Worm (Caenorhabditis elegans) whole organism, young adult: Measurements from ENCODE around the gene Y48A6B.7.
A peak's percentile ranks its signal among the peaks of the same experiment; 100 is the strongest.

Experiments
- B0035.1 ChIP-seq: sonication (generic microtip); optimal IDR thresholded peaks from 2 replicates; lab custom pipeline; 2016; ENCODE audit warnings: missing genetic modification characterization, mild to moderate bottlenecking, missing compliant biosample characterization, missing genotype, missing genetic modification reagents
- F23B12.7 ChIP-seq: sonication (generic microtip); optimal IDR thresholded peaks from 2 replicates; lab custom pipeline; 2017; ENCODE audit warnings: missing genetic modification characterization, mild to moderate bottlenecking, missing compliant biosample characterization, antibody characterized with exemption, moderate library complexity; ENCODE audit not compliant: insufficient read depth
- F39B2.1 ChIP-seq: fragments of 200-800 bp; sonication (Bioruptor generic); IDR thresholded peaks from 2 replicates; pipeline ENCODE4 v1.3.6; 2022; ENCODE audit warnings: missing genetic modification reagents, missing genetic modification characterization, missing compliant biosample characterization
- T26A5.8 ChIP-seq: sonication (generic microtip); optimal IDR thresholded peaks from 2 replicates; lab custom pipeline; 2016; ENCODE audit warnings: missing genetic modification characterization, missing compliant biosample characterization
- Y67H2A.10 ChIP-seq: fragments of 200-800 bp; sonication (Bioruptor generic); conservative IDR thresholded peaks from 2 replicates; pipeline ENCODE4 v1.3.6; 2022; ENCODE audit warnings: missing genetic modification reagents, missing genetic modification characterization, missing compliant biosample characterization
- ama-1 ChIP-seq, 3 experiments: fragments of 150-350 bp in 1 of 3; sonication (generic microtip) in 2 of 3; optimal IDR thresholded peaks; 2 replicates each; lab custom pipeline; 2014 to 2018; ENCODE audit warnings: missing biosample characterization in 2 of 3, missing genetic modification characterization in 2 of 3, missing genetic modification reagents in 2 of 3
- aptf-2 ChIP-seq: fragments of 200-800 bp; sonication (Bioruptor generic); conservative IDR thresholded peaks from 2 replicates; pipeline ENCODE4 v1.3.6; 2022; ENCODE audit warnings: missing genetic modification reagents, missing genetic modification characterization, missing compliant biosample characterization
- attf-5 ChIP-seq: fragments of 200-800 bp; sonication (Bioruptor generic); optimal IDR thresholded peaks from 2 replicates; lab custom pipeline; 2018; ENCODE audit warnings: mild to moderate bottlenecking, missing genetic modification characterization, missing compliant biosample characterization
- cebp-1 ChIP-seq, 2 experiments: fragments of 200-800 bp in 1 of 2; sonication (Bioruptor generic) in 1 of 2; sonication (generic microtip) in 1 of 2; IDR thresholded peaks in 1 of 2; optimal IDR thresholded peaks in 1 of 2; 2 replicates each; pipeline versions ENCODE4 v1.3.6 to Lab custom; 2017 to 2022; ENCODE audit warnings: missing compliant biosample characterization in 2 of 2, missing genetic modification characterization in 2 of 2, mild to moderate bottlenecking in 1 of 2, missing genetic modification reagents in 1 of 2, moderate library complexity in 1 of 2
- dox-1 ChIP-seq: fragments of 200-800 bp; sonication (Bioruptor generic); IDR thresholded peaks from 2 replicates; pipeline ENCODE4 v1.3.6; 2022; ENCODE audit warnings: missing genetic modification reagents, missing genetic modification characterization, missing compliant biosample characterization
- hmg-1.2 ChIP-seq: fragments of 200-800 bp; sonication (Bioruptor generic); IDR thresholded peaks from 2 replicates; pipeline ENCODE4 v1.3.6; 2022; ENCODE audit warnings: missing genetic modification reagents, missing genetic modification characterization, missing compliant biosample characterization
- let-607 ChIP-seq, 2 experiments: fragments of 200-800 bp in 1 of 2; sonication (Bioruptor generic) in 1 of 2; sonication (generic microtip) in 1 of 2; optimal IDR thresholded peaks; 2 replicates each; lab custom pipeline; 2016 to 2018; ENCODE audit warnings: mild to moderate bottlenecking in 2 of 2, missing compliant biosample characterization in 2 of 2, missing genetic modification characterization in 2 of 2, moderate library complexity in 2 of 2, missing genotype in 1 of 2
- lin-40 ChIP-seq: sonication (generic microtip); optimal IDR thresholded peaks from 2 replicates; lab custom pipeline; 2016; ENCODE audit warnings: missing genetic modification characterization, mild to moderate bottlenecking, missing compliant biosample characterization, missing genotype, missing genetic modification reagents
- madf-8 ChIP-seq: fragments of 200-800 bp; sonication (Bioruptor generic); conservative IDR thresholded peaks from 2 replicates; pipeline ENCODE4 v1.3.6; 2022; ENCODE audit warnings: missing genetic modification reagents, missing genetic modification characterization, missing compliant biosample characterization
- mcd-1 ChIP-seq: fragments of 200-800 bp; sonication (Bioruptor generic); IDR thresholded peaks from 2 replicates; pipeline ENCODE4 v1.3.6; 2022; ENCODE audit warnings: missing genetic modification reagents, missing genetic modification characterization, missing compliant biosample characterization
- mxl-1 ChIP-seq: sonication (generic microtip); optimal IDR thresholded peaks from 2 replicates; lab custom pipeline; 2016; ENCODE audit warnings: missing genetic modification characterization, missing compliant biosample characterization
- nhr-27 ChIP-seq: fragments of 200-800 bp; sonication (Bioruptor generic); optimal IDR thresholded peaks from 2 replicates; lab custom pipeline; 2018; ENCODE audit warnings: mild to moderate bottlenecking, missing genetic modification characterization, moderate library complexity, missing compliant biosample characterization
- nhr-80 ChIP-seq: sonication (generic microtip); optimal IDR thresholded peaks from 2 replicates; lab custom pipeline; 2016; ENCODE audit warnings: missing genetic modification characterization, missing compliant biosample characterization
- pha-4 ChIP-seq: fragments of 150-350 bp; sonication (generic microtip); optimal IDR thresholded peaks from 2 replicates; lab custom pipeline; 2014; ENCODE audit warnings: missing biosample characterization, missing genetic modification reagents, missing genetic modification characterization
- tbp1 ChIP-seq: fragments of 200-800 bp; sonication (Bioruptor generic); optimal IDR thresholded peaks from 2 replicates; lab custom pipeline; 2018; ENCODE audit warnings: mild to moderate bottlenecking, missing genetic modification characterization, missing compliant biosample characterization
- tlf-1 ChIP-seq: fragments of 200-800 bp; sonication (Bioruptor generic); optimal IDR thresholded peaks from 2 replicates; lab custom pipeline; 2018; ENCODE audit warnings: mild to moderate bottlenecking, missing genetic modification characterization, missing compliant biosample characterization
- xnd-1 ChIP-seq: sonication (generic microtip); optimal IDR thresholded peaks from 2 replicates; lab custom pipeline; 2016; ENCODE audit warnings: missing genotype, missing genetic modification reagents, missing genetic modification characterization, missing compliant biosample characterization
- zfh-2 ChIP-seq: fragments of 200-800 bp; sonication (Bioruptor generic); conservative IDR thresholded peaks from 2 replicates; pipeline ENCODE4 v1.3.6; 2022; ENCODE audit warnings: missing genetic modification reagents, missing genetic modification characterization, missing compliant biosample characterization
- zim-3 ChIP-seq: sonication (generic microtip); optimal IDR thresholded peaks from 2 replicates; lab custom pipeline; 2017; ENCODE audit warnings: mild to moderate bottlenecking, missing genetic modification characterization, moderate library complexity, missing compliant biosample characterization

Gene Y48A6B.7

ce11 chrIII:11054532-11055265 is 28.3 kb upstream of the Y48A6B.7 start (continued):
- TF ChIP-seq T26A5.8 (tag; lab: Kevin White, UChicago): no peak
- no peak for TF ChIP-seq zim-3 (tag; lab: Kevin White, UChicago)
- peak in 1 of 2 experiments; percentile 52 for TF ChIP-seq let-607 (tag; optimal IDR thresholded peaks at IDR 0.05; lab: Kevin White, UChicago)
- TF ChIP-seq attf-5: peak; percentile 80
- no peak for TF ChIP-seq Y67H2A.10 (GFP tag; lab: Robert Waterston, UW)
- no peak for TF ChIP-seq ama-1 (optimal IDR thresholded peaks at IDR 0.05; lab: Kevin White, UChicago)
- no peak for TF ChIP-seq ama-1 (GFP tag; optimal IDR thresholded peaks at IDR 0.05; lab: Kevin White, UChicago)
- TF ChIP-seq, all 124 proteins: peak for 22

- no peak for TF ChIP-seq lin-40
Observed at ce11 chrIII:11054032-11054431, 27.7 kb upstream of the Y48A6B.7 start.

DNA sequence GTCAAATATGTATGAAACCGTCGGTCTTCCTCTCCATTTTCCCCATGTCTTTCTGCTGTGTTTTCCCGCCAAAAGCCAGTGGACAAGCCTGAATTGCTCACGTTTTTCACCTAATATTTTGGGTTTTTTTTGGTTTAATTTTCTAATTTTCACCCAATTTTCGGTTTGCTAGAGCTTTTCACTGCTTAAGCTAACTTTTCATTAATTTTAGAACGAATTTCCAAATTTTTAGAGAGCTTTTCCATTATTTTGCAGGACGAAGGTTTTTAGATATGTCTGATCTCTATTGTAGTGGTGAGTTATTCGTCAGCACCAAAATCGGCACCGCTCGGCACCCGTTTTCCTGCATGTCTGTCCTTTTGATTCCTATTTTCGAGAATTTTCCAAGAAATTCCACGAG is 27.2 kb upstream of the Y48A6B.7 start:
- no peak for TF ChIP-seq mcd-1 (GFP tag; lab: Robert Waterston, UW)

DNA sequence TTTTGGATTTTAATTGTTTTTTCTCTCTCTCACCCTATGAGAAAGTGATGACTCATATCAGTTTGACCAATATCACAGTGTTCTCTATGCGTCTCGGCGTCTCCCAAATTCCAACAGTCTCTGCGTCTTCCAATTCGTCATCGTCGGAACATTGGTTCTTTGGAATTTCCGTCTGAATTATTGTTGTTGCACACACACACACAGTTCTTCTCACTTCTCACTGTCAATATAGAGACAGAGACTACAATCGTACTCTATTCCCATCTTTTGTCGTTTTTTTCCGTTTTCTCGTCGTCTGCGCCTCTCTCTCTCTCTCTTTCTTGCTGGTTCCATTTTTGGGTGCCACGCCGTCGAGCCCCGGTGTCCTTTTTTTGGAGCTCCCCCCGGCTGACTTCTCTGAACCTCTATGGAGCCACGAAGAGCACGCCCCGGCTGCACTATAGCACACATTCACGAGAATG is 24.3 kb upstream of the Y48A6B.7 start:
- peak; percentile 39 for TF ChIP-seq attf-5
- peak; percentile 13 for TF ChIP-seq tbp1 (GFP tag; lab: Kevin White, UChicago)
- TF ChIP-seq pha-4 (tag; lab: Kevin White, UChicago): peak; percentile 35
- no peak for TF ChIP-seq madf-8
- peak; percentile 32 for TF ChIP-seq lin-40
- no peak for TF ChIP-seq F39B2.1 (GFP tag; lab: Robert Waterston, UW)
- TF ChIP-seq aptf-2 (GFP tag; lab: Robert Waterston, UW): no peak
- TF ChIP-seq nhr-80 (tag; lab: Kevin White, UChicago): peak; percentile 34
- TF ChIP-seq xnd-1 (tag; lab: Kevin White, UChicago): no peak
- TF ChIP-seq hmg-1.2 (GFP tag; lab: Robert Waterston, UW): peak; percentile 77; the same call in 1 of the 2 replicates
- TF ChIP-seq dox-1 (GFP tag; lab: Robert Waterston, UW): peak; percentile 21; the same call in 1 of the 2 replicates
- peak; percentile 11; the same call in 1 of the 2 replicates for TF ChIP-seq cebp-1 (GFP tag; IDR thresholded peaks at IDR 0.05; lab: Robert Waterston, UW)
- TF ChIP-seq cebp-1 (tag; optimal IDR thresholded peaks at IDR 0.05; lab: Kevin White, UChicago): peak; percentile 29
- peak; percentile 90 for TF ChIP-seq zfh-2
- TF ChIP-seq mxl-1: no peak

- TF ChIP-seq cebp-1 (GFP tag; IDR thresholded peaks at IDR 0.05; lab: Robert Waterston, UW): no peak
- peak; percentile 2 for TF ChIP-seq cebp-1 (tag; optimal IDR thresholded peaks at IDR 0.05; lab: Kevin White, UChicago)
- TF ChIP-seq tlf-1 (GFP tag; lab: Kevin White, UChicago): no peak
- peak; percentile 76 for TF ChIP-seq nhr-80 (tag; lab: Kevin White, UChicago)
- TF ChIP-seq nhr-27 (tag; lab: Kevin White, UChicago): no peak
Observed at ce11 chrIII:11046549-11046948, 20.2 kb upstream of the Y48A6B.7 start.

ce11 chrIII:11045196-11045595 is 18.8 kb upstream of the Y48A6B.7 start:
- peak; percentile 69 for TF ChIP-seq zfh-2
- no peak for TF ChIP-seq F23B12.7 (tag; lab: Kevin White, UChicago)
- TF ChIP-seq, all 124 proteins: peak for 1

ce11 chrIII:11040606-11041005 is 14.2 kb upstream of the Y48A6B.7 start:
- TF ChIP-seq B0035.1 (tag; lab: Kevin White, UChicago) (no peak), nhr-80 (tag; lab: Kevin White, UChicago) (peak; percentile 29)
